Worm (Caenorhabditis elegans) whole organism, young adult: ENCODE results near the gene R11D1.3.

Experiments used
- B0261.1 ChIP-seq: sonication (generic microtip); optimal IDR thresholded peaks from 2 replicates; lab custom pipeline; 2016; ENCODE audit warnings: mild to moderate bottlenecking, missing genetic modification characterization, moderate library complexity, missing compliant biosample characterization
- C17E4.6 ChIP-seq: fragments of 200-800 bp; sonication (Bioruptor generic); IDR thresholded peaks from 2 replicates; pipeline ENCODE4 v1.3.6; 2022; ENCODE audit warnings: missing genetic modification reagents, missing genetic modification characterization, missing compliant biosample characterization
- F52B5.7 ChIP-seq: sonication (generic microtip); optimal IDR thresholded peaks from 2 replicates; lab custom pipeline; 2016; ENCODE audit warnings: mild to moderate bottlenecking, missing genetic modification characterization, missing compliant biosample characterization
- Y67H2A.10 ChIP-seq: fragments of 200-800 bp; sonication (Bioruptor generic); conservative IDR thresholded peaks from 2 replicates; pipeline ENCODE4 v1.3.6; 2022; ENCODE audit warnings: missing genetic modification reagents, missing genetic modification characterization, missing compliant biosample characterization
- athp-1 ChIP-seq: sonication (generic microtip); optimal IDR thresholded peaks from 2 replicates; lab custom pipeline; 2017; ENCODE audit warnings: mild to moderate bottlenecking, missing genetic modification characterization, missing compliant biosample characterization
- ceh-91 ChIP-seq: fragments of 200-800 bp; sonication (Bioruptor generic); IDR thresholded peaks from 2 replicates; pipeline ENCODE4 v1.3.6; 2022; ENCODE audit warnings: missing genetic modification reagents, missing genetic modification characterization, missing compliant biosample characterization
- dpff-1 ChIP-seq: sonication (generic microtip); optimal IDR thresholded peaks from 2 replicates; lab custom pipeline; 2017; ENCODE audit warnings: mild to moderate bottlenecking, missing genetic modification characterization, missing compliant biosample characterization
- ekl-4 ChIP-seq: fragments of 200-800 bp; sonication (Bioruptor generic); IDR thresholded peaks from 2 replicates; pipeline ENCODE4 v1.3.6; 2022; ENCODE audit warnings: missing genetic modification reagents, missing genetic modification characterization, missing compliant biosample characterization
- gei-17 ChIP-seq: fragments of 200-800 bp; sonication (Bioruptor generic); optimal IDR thresholded peaks from 2 replicates; lab custom pipeline; 2018; ENCODE audit warnings: mild to moderate bottlenecking, missing genetic modification characterization, missing compliant biosample characterization
- hsf-1 ChIP-seq: fragments of 200-800 bp; sonication (Bioruptor generic); IDR thresholded peaks from 2 replicates; pipeline ENCODE4 v1.3.6; 2022; ENCODE audit warnings: missing genetic modification reagents, missing genetic modification characterization, missing compliant biosample characterization
- lin-35 ChIP-seq, 3 experiments: fragments of 150-350 bp in 2 of 3; sonication (generic microtip) in 1 of 3; optimal IDR thresholded peaks; 2 replicates each; lab custom pipeline; 2014 to 2018; ENCODE audit warnings: missing biosample characterization in 3 of 3, missing genetic modification characterization in 3 of 3, missing genetic modification reagents in 3 of 3
- lin-54 ChIP-seq: fragments of 200-800 bp; sonication (Bioruptor generic); optimal IDR thresholded peaks from 2 replicates; lab custom pipeline; 2018; ENCODE audit warnings: mild to moderate bottlenecking, missing genetic modification characterization, missing compliant biosample characterization
- madf-8 ChIP-seq: fragments of 200-800 bp; sonication (Bioruptor generic); conservative IDR thresholded peaks from 2 replicates; pipeline ENCODE4 v1.3.6; 2022; ENCODE audit warnings: missing genetic modification reagents, missing genetic modification characterization, missing compliant biosample characterization
- nhr-80 ChIP-seq: sonication (generic microtip); optimal IDR thresholded peaks from 2 replicates; lab custom pipeline; 2016; ENCODE audit warnings: missing genetic modification characterization, missing compliant biosample characterization
- zfh-2 ChIP-seq: fragments of 200-800 bp; sonication (Bioruptor generic); conservative IDR thresholded peaks from 2 replicates; pipeline ENCODE4 v1.3.6; 2022; ENCODE audit warnings: missing genetic modification reagents, missing genetic modification characterization, missing compliant biosample characterization

Gene R11D1.3

DNA sequence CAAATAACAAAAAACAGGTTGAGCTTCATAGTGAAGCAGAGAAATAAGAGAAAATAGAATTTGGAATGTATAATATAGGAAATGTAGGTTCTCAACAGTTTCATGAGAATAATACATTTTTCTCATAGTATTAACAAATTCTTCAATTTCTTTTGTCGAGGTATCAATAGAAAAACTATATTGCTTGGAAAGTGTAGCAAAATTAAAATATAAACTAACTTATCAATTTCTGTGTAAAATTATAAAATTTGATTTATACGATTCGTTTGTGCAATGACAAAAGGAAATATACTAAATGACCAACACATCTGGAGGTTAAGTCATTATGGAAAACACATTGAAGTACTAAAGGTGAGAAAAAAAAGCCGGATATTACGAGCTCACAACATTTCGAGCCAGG lies 50.3 kb downstream of the R11D1.3 start, which contains the start of gene W05B10.3:
W05B10.3 (minus strand) TSS at position 101 of the 400 bp plus-strand sequence.
- TF ChIP-seq nhr-80 (tag; lab: Kevin White, UChicago) (no peak), ceh-91 (GFP tag; lab: Robert Waterston, UW) (no peak), lin-35 (GFP tag; optimal IDR thresholded peaks at IDR 0.05; lab: Kevin White, UChicago) (no peak), dpff-1 (no peak), hsf-1 (GFP tag; lab: Robert Waterston, UW) (no peak), athp-1 (no peak), F52B5.7 (tag; lab: Kevin White, UChicago) (no peak), zfh-2 (GFP tag; lab: Robert Waterston, UW) (no peak), ekl-4 (GFP tag; lab: Robert Waterston, UW) (no peak), C17E4.6 (GFP tag; lab: Robert Waterston, UW) (no peak), lin-54 (GFP tag; lab: Kevin White, UChicago) (no peak), Y67H2A.10 (GFP tag; lab: Robert Waterston, UW) (no peak), madf-8 (GFP tag; lab: Robert Waterston, UW) (no peak), B0261.1 (tag; lab: Kevin White, UChicago) (no peak), gei-17 (GFP tag; lab: Kevin White, UChicago) (no peak)
